Fruit fly (Drosophila melanogaster) whole organism, embryonic: Measurements from ENCODE around the gene Gmap.
A peak's percentile ranks its signal among the peaks of the same experiment; 100 is the strongest.

Source experiments
- Abd-B ChIP-seq: fragments of 200-800 bp; sonication (Bioruptor generic); optimal IDR thresholded peaks from 2 replicates; lab custom pipeline; 2018; ENCODE audit warnings: missing biosample characterization, mild to moderate bottlenecking, missing genetic modification characterization, moderate library complexity
- Bteb2 ChIP-seq: fragments of 200-800 bp; sonication (Bioruptor generic); optimal IDR thresholded peaks from 2 replicates; lab custom pipeline; 2016; ENCODE audit warnings: missing biosample characterization, missing genetic modification characterization
- CG10274 ChIP-seq: fragments of 200-800 bp; sonication (Bioruptor generic); optimal IDR thresholded peaks from 3 replicates; lab custom pipeline; 2017; ENCODE audit warnings: missing biosample characterization, mild to moderate bottlenecking, missing genetic modification characterization
- CG11093 ChIP-seq: fragments of 200-800 bp; sonication (Bioruptor generic); IDR thresholded peaks from 3 replicates; pipeline ENCODE4 v1.3.6; 2022; ENCODE audit warnings: missing biosample characterization, missing genetic modification characterization
- CG11504 ChIP-seq: fragments of 200-800 bp; sonication (Bioruptor generic); optimal IDR thresholded peaks from 3 replicates; lab custom pipeline; 2019; ENCODE audit warnings: missing biosample characterization, mild to moderate bottlenecking, missing genetic modification characterization, moderate library complexity
- CG11695 ChIP-seq: fragments of 200-800 bp; sonication (Bioruptor generic); IDR thresholded peaks from 3 replicates; pipeline ENCODE4 v1.3.6; 2022; ENCODE audit warnings: missing biosample characterization, missing genetic modification characterization
- CG14860 ChIP-seq: fragments of 200-800 bp; sonication (Bioruptor generic); IDR thresholded peaks from 3 replicates; pipeline ENCODE4 v1.3.6; 2022; ENCODE audit warnings: missing biosample characterization, missing genetic modification characterization; ENCODE audit not compliant: partially characterized antibody
- CG1647 ChIP-seq: fragments of 200-800 bp; sonication (Bioruptor generic); optimal IDR thresholded peaks from 3 replicates; lab custom pipeline; 2016; ENCODE audit warnings: missing biosample characterization, missing genetic modification characterization
- CG17802 ChIP-seq: fragments of 200-800 bp; sonication (Bioruptor generic); optimal IDR thresholded peaks from 2 replicates; lab custom pipeline; 2018; ENCODE audit warnings: missing biosample characterization, mild to moderate bottlenecking, missing genetic modification characterization, moderate library complexity
- CG1792 ChIP-seq: fragments of 200-800 bp; sonication (Bioruptor generic); optimal IDR thresholded peaks from 2 replicates; lab custom pipeline; 2016; ENCODE audit warnings: missing biosample characterization, missing genetic modification characterization
- CG2202 ChIP-seq: fragments of 200-800 bp; sonication (Bioruptor generic); optimal IDR thresholded peaks from 2 replicates; lab custom pipeline; 2018; ENCODE audit warnings: missing biosample characterization, mild to moderate bottlenecking, missing genetic modification characterization
- CG4404 ChIP-seq: fragments of 200-800 bp; sonication (Bioruptor generic); IDR thresholded peaks from 2 replicates; pipeline ENCODE4 v1.3.6; 2022; ENCODE audit warnings: missing biosample characterization, missing genetic modification characterization
- CG7357 ChIP-seq: fragments of 200-800 bp; sonication (Bioruptor generic); IDR thresholded peaks from 3 replicates; pipeline ENCODE4 v1.3.6; 2022; ENCODE audit warnings: missing biosample characterization, missing genetic modification characterization
- CG7839 ChIP-seq: fragments of 200-800 bp; sonication (Bioruptor generic); optimal IDR thresholded peaks from 3 replicates; lab custom pipeline; 2018; ENCODE audit warnings: missing biosample characterization, mild to moderate bottlenecking, missing genetic modification characterization, moderate library complexity
- CG8478 ChIP-seq: fragments of >200 bp; optimal IDR thresholded peaks from 2 replicates; lab custom pipeline; 2018
- CG9437 ChIP-seq: fragments of 200-800 bp; sonication (Bioruptor generic); optimal IDR thresholded peaks from 2 replicates; lab custom pipeline; 2018; ENCODE audit warnings: missing biosample characterization, mild to moderate bottlenecking, missing genetic modification characterization
- CG9609 ChIP-seq: fragments of 200-800 bp; sonication (Bioruptor generic); optimal IDR thresholded peaks from 3 replicates; lab custom pipeline; 2016; ENCODE audit warnings: missing biosample characterization, missing genetic modification characterization
- CG9797 ChIP-seq: fragments of 200-800 bp; sonication (Bioruptor generic); optimal IDR thresholded peaks from 3 replicates; lab custom pipeline; 2018; ENCODE audit warnings: missing biosample characterization, mild to moderate bottlenecking, missing genetic modification characterization
- D ChIP-seq, 2 experiments: fragments of 200-800 bp in 1 of 2; fragments of >200 bp in 1 of 2; sonication (Bioruptor generic) in 1 of 2; optimal IDR thresholded peaks; 2 replicates in 1 of 2; 3 replicates in 1 of 2; lab custom pipeline; 2017; ENCODE audit warnings: mild to moderate bottlenecking in 1 of 2, missing biosample characterization in 1 of 2, missing genetic modification characterization in 1 of 2, missing genetic modification reagents in 1 of 2
- Eip74EF ChIP-seq, 2 experiments: fragments of 200-800 bp in 1 of 2; fragments of >200 bp in 1 of 2; sonication (Bioruptor generic) in 1 of 2; optimal IDR thresholded peaks; 2 replicates each; lab custom pipeline; 2017 to 2019; ENCODE audit warnings: missing biosample characterization in 2 of 2, missing genetic modification characterization in 2 of 2, mild to moderate bottlenecking in 1 of 2, moderate library complexity in 1 of 2
- HLHmδ ChIP-seq: fragments of 200-800 bp; sonication (Bioruptor generic); optimal IDR thresholded peaks from 2 replicates; lab custom pipeline; 2018; ENCODE audit warnings: missing biosample characterization, mild to moderate bottlenecking, missing genetic modification characterization, moderate library complexity
- Kr ChIP-seq: fragments of 200-800 bp; sonication (Bioruptor generic); optimal IDR thresholded peaks from 2 replicates; lab custom pipeline; 2017; ENCODE audit warnings: missing biosample characterization, mild to moderate bottlenecking, missing genetic modification characterization
- Med ChIP-seq: fragments of 200-800 bp; sonication (Bioruptor generic); peaks from one replicate; lab custom pipeline; 2016; ENCODE audit warnings: missing biosample characterization, missing genetic modification characterization, mild to moderate bottlenecking, inconsistent platforms, moderate library complexity
- Myb ChIP-seq: fragments of 200-800 bp; sonication (Bioruptor generic); optimal IDR thresholded peaks from 2 replicates; lab custom pipeline; 2016; ENCODE audit warnings: missing biosample characterization, missing genetic modification characterization
- Opbp ChIP-seq: fragments of 200-800 bp; sonication (Bioruptor generic); IDR thresholded peaks from 3 replicates; pipeline ENCODE4 v1.3.6; 2022; ENCODE audit warnings: missing biosample characterization, missing genetic modification characterization; ENCODE audit not compliant: partially characterized antibody
- Scr ChIP-seq: fragments of 200-800 bp; sonication (Bioruptor generic); IDR thresholded peaks from 2 replicates; pipeline ENCODE4 v1.3.6; 2022; ENCODE audit warnings: missing biosample characterization, missing genetic modification characterization; ENCODE audit not compliant: partially characterized antibody
- Sox102F ChIP-seq: fragments of 200-800 bp; sonication (Bioruptor generic); optimal IDR thresholded peaks from 2 replicates; lab custom pipeline; 2018; ENCODE audit warnings: missing biosample characterization, mild to moderate bottlenecking, missing genetic modification characterization, moderate library complexity
- Spps ChIP-seq: fragments of 200-800 bp; sonication (Bioruptor generic); optimal IDR thresholded peaks from 2 replicates; lab custom pipeline; 2018; ENCODE audit warnings: missing biosample characterization, mild to moderate bottlenecking, missing genetic modification characterization
- Sry-δ ChIP-seq: fragments of 200-800 bp; sonication (Bioruptor generic); optimal IDR thresholded peaks from 2 replicates; lab custom pipeline; 2016; ENCODE audit warnings: missing biosample characterization, missing genetic modification characterization
- TFAM ChIP-seq: fragments of 200-800 bp; sonication (Bioruptor generic); optimal IDR thresholded peaks from 2 replicates; lab custom pipeline; 2017; ENCODE audit warnings: missing biosample characterization, missing genetic modification characterization, inconsistent platforms
- Tbp ChIP-seq: fragments of >200 bp; optimal IDR thresholded peaks from 2 replicates; lab custom pipeline; 2018; ENCODE audit warnings: missing biosample characterization, missing genetic modification characterization
- ase ChIP-seq: fragments of 200-800 bp; sonication (Bioruptor generic); IDR thresholded peaks from 3 replicates; pipeline ENCODE4 v1.3.6; 2022; ENCODE audit warnings: missing biosample characterization, missing genetic modification characterization
- az2 ChIP-seq: fragments of 200-800 bp; sonication (Bioruptor generic); optimal IDR thresholded peaks from 3 replicates; lab custom pipeline; 2016; ENCODE audit warnings: missing biosample characterization, missing genetic modification characterization
- bcd ChIP-seq: fragments of 200-800 bp; sonication (Bioruptor generic); optimal IDR thresholded peaks from 2 replicates; lab custom pipeline; 2017; ENCODE audit warnings: missing biosample characterization, mild to moderate bottlenecking, missing genetic modification characterization
- cg ChIP-seq: fragments of 200-800 bp; sonication (Bioruptor generic); optimal IDR thresholded peaks from 3 replicates; lab custom pipeline; 2019; ENCODE audit warnings: missing biosample characterization, mild to moderate bottlenecking, missing genetic modification characterization, moderate library complexity
- cwo ChIP-seq: fragments of 200-800 bp; sonication (Bioruptor generic); optimal IDR thresholded peaks from 3 replicates; lab custom pipeline; 2017; ENCODE audit warnings: missing biosample characterization, missing genetic modification characterization, mild to moderate bottlenecking, moderate library complexity, missing genetic modification reagents
- dm ChIP-seq: fragments of 200-800 bp; sonication (Bioruptor generic); optimal IDR thresholded peaks from 3 replicates; lab custom pipeline; 2016; ENCODE audit warnings: missing biosample characterization, missing genetic modification characterization
- eve ChIP-seq, 2 experiments: fragments of >200 bp; optimal IDR thresholded peaks; 2 replicates each; lab custom pipeline; 2017; ENCODE audit warnings: missing biosample characterization in 2 of 2, missing genetic modification characterization in 2 of 2
- grau ChIP-seq: fragments of 200-800 bp; optimal IDR thresholded peaks from 3 replicates; lab custom pipeline; 2019; ENCODE audit warnings: missing biosample characterization, mild to moderate bottlenecking, missing genetic modification characterization, moderate library complexity
- inv ChIP-seq: fragments of 200-800 bp; sonication (Bioruptor generic); IDR thresholded peaks from 2 replicates; pipeline ENCODE4 v1.3.6; 2022; ENCODE audit warnings: missing biosample characterization, missing genetic modification characterization; ENCODE audit not compliant: partially characterized antibody
- ken ChIP-seq: fragments of 200-800 bp; sonication (Bioruptor generic); IDR thresholded peaks from 3 replicates; pipeline ENCODE4 v1.3.6; 2022; ENCODE audit warnings: missing biosample characterization, missing genetic modification characterization
- lab ChIP-seq: fragments of 200-800 bp; sonication (Bioruptor generic); optimal IDR thresholded peaks from 3 replicates; lab custom pipeline; 2017; ENCODE audit warnings: missing biosample characterization, missing genetic modification characterization, mild to moderate bottlenecking, moderate library complexity, missing genetic modification reagents
- oc ChIP-seq: fragments of 200-800 bp; sonication (Bioruptor generic); optimal IDR thresholded peaks from 2 replicates; lab custom pipeline; 2018; ENCODE audit warnings: missing biosample characterization, mild to moderate bottlenecking, missing genetic modification characterization, moderate library complexity
- p53 ChIP-seq: fragments of 200-800 bp; sonication (Bioruptor generic); optimal IDR thresholded peaks from 2 replicates; lab custom pipeline; 2016; ENCODE audit warnings: missing biosample characterization, missing genetic modification characterization
- salm ChIP-seq: fragments of 200-800 bp; sonication (Bioruptor generic); optimal IDR thresholded peaks from 2 replicates; lab custom pipeline; 2018; ENCODE audit warnings: missing biosample characterization, mild to moderate bottlenecking, missing genetic modification characterization
- sens ChIP-seq: fragments of 200-800 bp; sonication (Bioruptor generic); peaks from one replicate; lab custom pipeline; 2016; ENCODE audit warnings: missing biosample characterization, missing genetic modification characterization
- sima ChIP-seq: fragments of 200-800 bp; sonication (Bioruptor generic); optimal IDR thresholded peaks from 2 replicates; lab custom pipeline; 2016; ENCODE audit warnings: missing biosample characterization, missing genetic modification characterization
- slou ChIP-seq: fragments of 200-800 bp; sonication (Bioruptor generic); optimal IDR thresholded peaks from 3 replicates; lab custom pipeline; 2016; ENCODE audit warnings: missing biosample characterization, missing genetic modification characterization
- stc ChIP-seq: fragments of 200-800 bp; sonication (Bioruptor generic); IDR thresholded peaks from 2 replicates; pipeline ENCODE4 v1.3.6; 2022; ENCODE audit warnings: missing biosample characterization, missing genetic modification characterization
- sug ChIP-seq: fragments of 200-800 bp; optimal IDR thresholded peaks from 2 replicates; lab custom pipeline; 2019; ENCODE audit warnings: missing biosample characterization, mild to moderate bottlenecking, missing genetic modification characterization, moderate library complexity
- tgo ChIP-seq: fragments of 200-800 bp; sonication (Bioruptor generic); IDR thresholded peaks from 3 replicates; pipeline ENCODE4 v1.3.6; 2022; ENCODE audit warnings: missing biosample characterization, missing genetic modification characterization

Gmap gene

DNA sequence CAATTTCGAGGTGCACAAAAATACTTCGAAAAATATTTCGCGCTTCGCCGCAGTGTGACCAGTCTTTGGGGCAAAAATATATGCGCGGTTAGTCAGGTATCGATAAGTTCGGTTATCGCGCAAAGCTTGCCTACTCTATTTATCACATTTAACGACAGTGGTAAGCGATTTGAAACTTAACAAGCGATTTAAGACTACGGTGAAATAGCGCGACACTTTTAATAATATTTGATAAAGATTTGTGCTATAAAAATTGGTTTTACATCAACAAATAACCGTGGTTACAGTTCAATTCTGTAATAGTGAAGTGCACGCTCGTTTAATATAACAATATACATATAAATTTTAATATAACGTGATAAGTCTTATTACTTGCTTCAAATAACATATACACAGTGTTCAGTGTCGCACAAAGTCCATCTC, 11.3 kb upstream of the Gmap start, which contains the start of gene mh (continued):
- TF ChIP-seq D (optimal IDR thresholded peaks at IDR 0.05; lab: Kevin White, UChicago) (no peak), D (GFP tag; optimal IDR thresholded peaks at IDR 0.05; lab: Kevin White, UChicago) (no peak), cg (GFP tag; lab: Kevin White, UChicago) (no peak), grau (tag; lab: Kevin White, UChicago) (peak; percentile 55), TFAM (GFP tag; lab: Kevin White, UChicago) (no peak), CG11504 (tag; lab: Kevin White, UChicago) (no peak), CG7357 (no peak), sima (GFP tag; lab: Kevin White, UChicago) (no peak), CG1647 (no peak), az2 (GFP tag; lab: Kevin White, UChicago) (peak; percentile 52), Sox102F (GFP tag; lab: Kevin White, UChicago) (no peak), Abd-B (GFP tag; lab: Kevin White, UChicago) (peak; percentile 64), Kr (GFP tag; lab: Kevin White, UChicago) (no peak), CG11093 (GFP tag; lab: Robert Waterston, UW) (no peak), CG11695 (GFP tag; lab: Robert Waterston, UW) (no peak), oc (no peak), Tbp (no peak), salm (tag; lab: Kevin White, UChicago) (no peak), CG9797 (GFP tag; lab: Kevin White, UChicago) (peak; percentile 63), dm (GFP tag; lab: Kevin White, UChicago) (no peak), Myb (GFP tag; lab: Kevin White, UChicago) (peak; percentile 74), eve (GFP tag; optimal IDR thresholded peaks at IDR 0.05; lab: Kevin White, UChicago) (no peak), Eip74EF (GFP tag; optimal IDR thresholded peaks at IDR 0.05; lab: Kevin White, UChicago) (no peak), Med (peak; percentile 69), CG9609 (GFP tag; lab: Kevin White, UChicago) (no peak), CG17802 (tag; lab: Kevin White, UChicago) (no peak), CG4404 (no peak), Spps (no peak), ken (GFP tag; lab: Robert Waterston, UW) (no peak), CG2202 (tag; lab: Kevin White, UChicago) (no peak), cwo (GFP tag; lab: Kevin White, UChicago) (no peak), CG7839 (tag; lab: Kevin White, UChicago) (no peak), CG8478 (lab: Kevin White, UChicago) (no peak), sens (GFP tag; lab: Kevin White, UChicago) (no peak), CG1792 (GFP tag; lab: Kevin White, UChicago) (no peak), CG9437 (peak; percentile 52), Sry-δ (peak; percentile 80), CG10274 (no peak), stc (GFP tag; lab: Robert Waterston, UW) (no peak), Scr (GFP tag; lab: Robert Waterston, UW) (peak; percentile 66), tgo (GFP tag; lab: Robert Waterston, UW) (peak; percentile 26; the same call in 1 of the 3 replicates), Opbp (GFP tag; lab: Robert Waterston, UW) (peak; percentile 78), HLHmδ (GFP tag; lab: Kevin White, UChicago) (no peak), Bteb2 (GFP tag; lab: Kevin White, UChicago) (no peak), slou (GFP tag; lab: Kevin White, UChicago) (no peak), ase (GFP tag; lab: Robert Waterston, UW) (no peak), p53 (GFP tag; lab: Kevin White, UChicago) (no peak), lab (no peak), CG14860 (GFP tag; lab: Robert Waterston, UW) (peak; percentile 50; the same call in 1 of the 3 replicates), sug (no peak), inv (GFP tag; lab: Robert Waterston, UW) (peak; percentile 50; the same call in 1 of the 2 replicates), bcd (GFP tag; lab: Kevin White, UChicago) (peak; percentile 28)
